Fruit fly (Drosophila melanogaster): ENCODE data around the gene CG9500.
A peak's percentile ranks its signal among the peaks of the same experiment; 100 is the strongest.

The CG9500 gene

dm6 chr2L:6358218-6358617 lies at the start of gene CG9500:
TSS of gene CG9500 (minus strand) at chr2L:6358318.
- no peak for TF ChIP-seq Dll (GFP tag; IDR thresholded peaks at IDR 0.05; ENCODE audit: partially characterized antibody)
- no peak for TF ChIP-seq CG1529 (GFP tag; optimal IDR thresholded peaks at IDR 0.05)
- TF ChIP-seq az2 (GFP tag; optimal IDR thresholded peaks at IDR 0.05) = no peak
- TF ChIP-seq Gsc (GFP tag; IDR thresholded peaks at IDR 0.05) = no peak
- no peak for TF ChIP-seq CG17186 (GFP tag; optimal IDR thresholded peaks at IDR 0.05)
- no peak for TF ChIP-seq sima (GFP tag; optimal IDR thresholded peaks at IDR 0.05)
- no peak for TF ChIP-seq CG4360 (GFP tag; IDR thresholded peaks at IDR 0.05)
- TF ChIP-seq her (GFP tag; optimal IDR thresholded peaks at IDR 0.05) = no peak
- no peak for TF ChIP-seq CG11723 (GFP tag; optimal IDR thresholded peaks at IDR 0.05)
- TF ChIP-seq CG12104 (GFP tag; optimal IDR thresholded peaks at IDR 0.05) = no peak
- no peak for TF ChIP-seq CG11093 (GFP tag; IDR thresholded peaks at IDR 0.05)
- no peak for TF ChIP-seq CG8388 (GFP tag; optimal IDR thresholded peaks at IDR 0.05)

DNA sequence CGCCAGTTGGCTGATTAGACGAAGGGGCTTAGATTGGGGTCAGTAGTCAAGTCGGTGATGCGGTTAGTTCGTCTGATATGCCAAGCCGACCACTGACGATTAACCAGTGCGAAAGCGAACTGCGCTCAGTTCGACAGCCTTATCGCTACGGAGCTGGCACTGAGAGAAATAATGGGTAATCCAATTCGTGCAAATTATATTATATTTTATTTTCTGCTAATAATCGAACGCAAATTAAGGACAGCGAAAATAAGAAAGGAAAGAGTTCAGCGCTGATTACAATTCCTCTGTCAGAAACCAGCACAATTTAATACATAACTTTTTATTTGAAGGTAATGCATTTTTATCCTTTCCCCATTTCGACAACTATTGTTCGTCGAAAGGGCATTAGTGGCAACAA lies 39.0 kb upstream of the CG9500 start, which contains the start of gene CG42369:
TSS of gene CG42369 (minus strand) at position 101 of the 400 bp plus-strand sequence.
- TF ChIP-seq crp (GFP tag; optimal IDR thresholded peaks at IDR 0.05) (no peak), slp2 (GFP tag; optimal IDR thresholded peaks at IDR 0.05) (no peak), CG2202 (tag; optimal IDR thresholded peaks at IDR 0.05) (no peak), Bgb (GFP tag; IDR thresholded peaks at IDR 0.05; ENCODE audit: partially characterized antibody) (no peak), zen (tag; optimal IDR thresholded peaks at IDR 0.05) (no peak), CG6813 (GFP tag; optimal IDR thresholded peaks at IDR 0.05) (no peak), CG8281 (tag; optimal IDR thresholded peaks at IDR 0.05) (no peak)

DNA sequence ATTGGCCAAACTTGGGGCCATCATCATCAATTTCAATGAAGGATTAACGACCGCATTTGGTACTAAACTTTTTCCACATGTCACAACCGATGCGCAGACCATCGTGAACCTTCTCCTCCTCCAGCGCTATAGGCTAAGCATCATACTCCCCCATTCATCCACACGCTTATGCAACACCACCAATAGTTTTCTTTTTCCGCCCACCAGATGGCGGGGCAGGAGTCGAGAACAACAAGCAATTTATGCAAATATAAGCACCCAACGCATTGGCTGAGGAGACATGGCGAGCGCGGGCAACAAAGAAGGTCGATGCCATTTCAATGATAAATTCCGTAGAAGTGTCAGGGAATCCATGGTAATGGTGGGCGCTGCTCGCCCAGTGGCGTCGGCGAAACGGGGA lies 33.4 kb upstream of the CG9500 start:
- TF ChIP-seq CG6813 (GFP tag; optimal IDR thresholded peaks at IDR 0.05) = no peak
- 0 out of 2 replicates have a peak, but pooled peaks have one; percentile 2 for TF ChIP-seq NFAT (GFP tag; IDR thresholded peaks at IDR 0.05)
- TF ChIP-seq CG6765 (GFP tag; optimal IDR thresholded peaks at IDR 0.05) = no peak
- no peak for TF ChIP-seq CG15601 (tag; optimal IDR thresholded peaks at IDR 0.05)
- TF ChIP-seq CG6791 (GFP tag; IDR thresholded peaks at IDR 0.05; ENCODE audit: partially characterized antibody) = no peak
- TF ChIP-seq CTCF (GFP tag; optimal IDR thresholded peaks at IDR 0.05) = peak; percentile 74
- no peak for TF ChIP-seq CG16815 (GFP tag; optimal IDR thresholded peaks at IDR 0.05)

- TF ChIP-seq CG8765 (GFP tag; IDR thresholded peaks at IDR 0.05) = no peak
- no peak for TF ChIP-seq grau (tag; optimal IDR thresholded peaks at IDR 0.05)
- no peak for TF ChIP-seq Bdp1 (GFP tag; optimal IDR thresholded peaks at IDR 0.05)
- no peak for TF ChIP-seq da (GFP tag; optimal IDR thresholded peaks at IDR 0.05)
- no peak for TF ChIP-seq CG10366 (GFP tag; IDR thresholded peaks at IDR 0.05)
- TF ChIP-seq CG9437 (GFP tag; optimal IDR thresholded peaks at IDR 0.05) = no peak
- no peak for TF ChIP-seq CG4820 (GFP tag; optimal IDR thresholded peaks at IDR 0.05)
Observed at dm6 chr2L:6387068-6387467, 28.9 kb upstream of the CG9500 start.

- TF ChIP-seq B-H2 (GFP tag; optimal IDR thresholded peaks at IDR 0.05) (no peak), CG16863 (GFP tag; optimal IDR thresholded peaks at IDR 0.05) (no peak), Fer1 (GFP tag; optimal IDR thresholded peaks at IDR 0.05) (no peak)
Observed at dm6 chr2L:6385409-6385808, 27.3 kb upstream of the CG9500 start, which contains the start of gene Nepl6. TSS of gene Nepl6 (minus strand) at chr2L:6385512.

All from whole organism, embryonic.